Fruit fly (Drosophila melanogaster): ENCODE measurements around the gene CG13362.
A peak's percentile ranks its signal among the peaks of the same experiment; 100 is the strongest.

The CG13362 gene

dm6 chrX:792923-793322 is 41.8 kb upstream of the CG13362 start, which contains the start of gene CG16989 (continued):
- TF ChIP-seq wor (GFP tag; IDR thresholded peaks at IDR 0.05): no peak
- TF ChIP-seq CG15514 (GFP tag; optimal IDR thresholded peaks at IDR 0.05): peak; percentile 62
- TF ChIP-seq HmgZ (tag; optimal IDR thresholded peaks at IDR 0.05): peak; percentile 35
- TF ChIP-seq MESR4 (GFP tag; optimal IDR thresholded peaks at IDR 0.05): peak; percentile 75
- no peak for TF ChIP-seq Stat92E (GFP tag; optimal IDR thresholded peaks at IDR 0.05)
- peak; percentile 40; the same call in 1 of the 3 replicates for TF ChIP-seq vnd (GFP tag; IDR thresholded peaks at IDR 0.05; ENCODE audit: partially characterized antibody)
- no peak for TF ChIP-seq CG8281 (tag; optimal IDR thresholded peaks at IDR 0.05)
- TF ChIP-seq Med (GFP tag): peak; percentile 34
- no peak for TF ChIP-seq ems (GFP tag; optimal IDR thresholded peaks at IDR 0.05)
- TF ChIP-seq kay (GFP tag; optimal IDR thresholded peaks at IDR 0.05): no peak
- TF ChIP-seq sisA (GFP tag; IDR thresholded peaks at IDR 0.05): no peak
- peak; percentile 80 for TF ChIP-seq CG9797 (GFP tag; optimal IDR thresholded peaks at IDR 0.05)
- TF ChIP-seq Trl (optimal IDR thresholded peaks at IDR 0.05): no peak
- TF ChIP-seq Trl (GFP tag; optimal IDR thresholded peaks at IDR 0.05): no peak
- peak; percentile 53; the same call in 2 of the 4 replicates for TF ChIP-seq Dll (GFP tag; IDR thresholded peaks at IDR 0.05; ENCODE audit: partially characterized antibody)
- no peak for TF ChIP-seq zf30C (GFP tag; optimal IDR thresholded peaks at IDR 0.05)
- TF ChIP-seq pfk (GFP tag; optimal IDR thresholded peaks at IDR 0.05): no peak
- TF ChIP-seq Lim3 (GFP tag; IDR thresholded peaks at IDR 0.05): no peak
- TF ChIP-seq GATAe (GFP tag; conservative IDR thresholded peaks at IDR 0.05): no peak
- peak; percentile 45; the same call in 1 of the 2 replicates for TF ChIP-seq amos (GFP tag; IDR thresholded peaks at IDR 0.05; ENCODE audit: partially characterized antibody)
- TF ChIP-seq CG6791 (GFP tag; IDR thresholded peaks at IDR 0.05; ENCODE audit: partially characterized antibody): peak; percentile 63; the same call in 2 of the 3 replicates
- no peak for TF ChIP-seq sim (GFP tag; IDR thresholded peaks at IDR 0.05)
- TF ChIP-seq eve (GFP tag; optimal IDR thresholded peaks at IDR 0.05): no peak
- TF ChIP-seq pb (GFP tag; optimal IDR thresholded peaks at IDR 0.05): no peak
- no peak for TF ChIP-seq dmrt11E (tag; optimal IDR thresholded peaks at IDR 0.05)
- no peak for TF ChIP-seq mam (GFP tag; optimal IDR thresholded peaks at IDR 0.05)
- TF ChIP-seq CG16813 (GFP tag; IDR thresholded peaks at IDR 0.05; ENCODE audit: partially characterized antibody): peak; percentile 58; the same call in 2 of the 3 replicates
- peak; percentile 15 for TF ChIP-seq Lhr (GFP tag; optimal IDR thresholded peaks at IDR 0.05)
- TF ChIP-seq CG10267 (tag; optimal IDR thresholded peaks at IDR 0.05): peak; percentile 34
- TF ChIP-seq Dref (GFP tag; IDR thresholded peaks at IDR 0.05): peak; percentile 80
- peak; percentile 65 for TF ChIP-seq scrt (GFP tag; optimal IDR thresholded peaks at IDR 0.05)
- peak; percentile 74 for TF ChIP-seq pzg (GFP tag; optimal IDR thresholded peaks at IDR 0.05)
- no peak for TF ChIP-seq CG6654 (GFP tag; optimal IDR thresholded peaks at IDR 0.05)
- no peak for TF ChIP-seq CTCF (GFP tag; optimal IDR thresholded peaks at IDR 0.05)
- TF ChIP-seq HLH4C (GFP tag; IDR thresholded peaks at IDR 0.05; ENCODE audit: partially characterized antibody): peak; percentile 63
- TF ChIP-seq CG12744 (GFP tag; optimal IDR thresholded peaks at IDR 0.05): no peak
- TF ChIP-seq unc-4 (GFP tag; IDR thresholded peaks at IDR 0.05; ENCODE audit: partially characterized antibody): peak; percentile 51
- peak; percentile 87 for TF ChIP-seq Dp (GFP tag; optimal IDR thresholded peaks at IDR 0.05)
- TF ChIP-seq zen2 (GFP tag; IDR thresholded peaks at IDR 0.05; ENCODE audit: partially characterized antibody): 0 out of 3 replicates have a peak, but pooled peaks have one; percentile 29
- peak; percentile 31 for TF ChIP-seq CG14710 (tag; optimal IDR thresholded peaks at IDR 0.05)
- peak; percentile 52 for TF ChIP-seq trem (tag; optimal IDR thresholded peaks at IDR 0.05)
- no peak for TF ChIP-seq NfI (GFP tag; optimal IDR thresholded peaks at IDR 0.05)
- peak; percentile 11 for TF ChIP-seq CG3995 (GFP tag; optimal IDR thresholded peaks at IDR 0.05)
- no peak for TF ChIP-seq pum (GFP tag; optimal IDR thresholded peaks at IDR 0.05)
- TF ChIP-seq stc (GFP tag; IDR thresholded peaks at IDR 0.05): no peak
- TF ChIP-seq Opbp (GFP tag; IDR thresholded peaks at IDR 0.05; ENCODE audit: partially characterized antibody): peak; percentile 67; the same call in 2 of the 3 replicates
- peak; percentile 92 for TF ChIP-seq E2f1 (GFP tag; IDR thresholded peaks at IDR 0.05)
- no peak for TF ChIP-seq Jarid2 (GFP tag; optimal IDR thresholded peaks at IDR 0.05)
- no peak for TF ChIP-seq CG33213 (GFP tag; optimal IDR thresholded peaks at IDR 0.05)
- TF ChIP-seq CG11504 (tag; optimal IDR thresholded peaks at IDR 0.05): no peak
